Fruit fly (Drosophila melanogaster) whole organism: ENCODE results near the gene CG34057.
A peak's percentile ranks its signal among the peaks of the same experiment; 100 is the strongest.

ENCODE experiments used
- CG8478 ChIP-seq: fragments of >200 bp; optimal IDR thresholded peaks from 2 replicates; lab custom pipeline; 2018; ENCODE audit warnings: inconsistent platforms
- Dll ChIP-seq: fragments of >200 bp; optimal IDR thresholded peaks from 2 replicates; lab custom pipeline; 2017
- EcR ChIP-seq, 2 experiments: fragments of >200 bp; optimal IDR thresholded peaks; 2 replicates each; lab custom pipeline; 2017; ENCODE audit warnings: missing biosample characterization in 2 of 2, missing genetic modification characterization in 2 of 2, missing genetic modification reagents in 2 of 2
- pan ChIP-seq: fragments of >200 bp; optimal IDR thresholded peaks from 2 replicates; lab custom pipeline; 2017
- psq ChIP-seq: fragments of >200 bp; optimal IDR thresholded peaks from 2 replicates; lab custom pipeline; 2017
- usp ChIP-seq: fragments of >200 bp; optimal IDR thresholded peaks from 2 replicates; lab custom pipeline; 2017; ENCODE audit warnings: missing biosample characterization, missing genetic modification characterization, mixed read lengths

The CG34057 gene

dm6 chr3L:880851-881250 is 16.3 kb upstream of the CG34057 start:
- TF ChIP-seq EcR (GFP tag; optimal IDR thresholded peaks at IDR 0.05; lab: Kevin White, UChicago) (no peak), CG8478 (lab: Kevin White, UChicago) (no peak), usp (GFP tag; lab: Kevin White, UChicago) (no peak), Dll (peak; percentile 51), psq (lab: Kevin White, UChicago) (no peak), pan (no peak)

dm6 chr3L:881496-882235 is 15.5 kb upstream of the CG34057 start, which contains the start of gene CG13907:
CG13907 (minus strand) TSS chr3L:882013.
- TF ChIP-seq psq (lab: Kevin White, UChicago) (no peak), Dll (peak; percentile 78), usp (GFP tag; lab: Kevin White, UChicago) (no peak), CG8478 (lab: Kevin White, UChicago) (no peak), EcR (GFP tag; optimal IDR thresholded peaks at IDR 0.05; lab: Kevin White, UChicago) (no peak), pan (no peak)

DNA sequence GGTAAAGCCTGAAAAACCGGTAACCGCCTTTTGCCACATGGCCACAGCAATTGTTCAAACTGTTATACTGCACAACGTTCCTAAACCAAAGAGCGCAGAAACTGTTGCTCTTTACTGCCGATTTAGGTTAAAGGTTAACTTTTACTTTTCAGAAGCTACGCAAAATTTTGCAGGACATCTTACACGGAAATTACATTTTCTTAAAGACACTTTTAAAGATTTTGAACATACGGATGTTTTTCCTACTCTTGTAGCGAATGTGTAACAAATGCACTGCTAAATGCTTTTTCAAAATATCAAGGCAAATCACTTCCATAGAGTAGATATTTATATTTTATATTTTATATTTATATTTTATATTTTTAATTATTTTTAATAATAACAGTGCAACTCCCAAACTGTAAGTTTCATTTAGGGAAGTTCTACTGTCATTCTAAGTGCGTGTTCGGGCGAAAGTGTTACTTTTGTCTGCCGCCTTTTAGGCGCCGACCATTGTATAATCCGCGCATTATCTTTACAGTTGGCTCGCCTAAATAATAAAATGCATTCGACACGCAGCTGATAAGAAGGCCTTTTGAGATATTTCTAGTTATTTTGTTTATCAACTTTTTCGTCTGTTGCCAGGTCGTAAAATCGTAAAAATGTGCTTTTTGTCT is 14.8 kb upstream of the CG34057 start:
- no peak for TF ChIP-seq EcR (GFP tag; optimal IDR thresholded peaks at IDR 0.05; lab: Kevin White, UChicago)
- TF ChIP-seq Dll = no peak
- no peak for TF ChIP-seq psq (lab: Kevin White, UChicago)
- no peak for TF ChIP-seq pan
- no peak for TF ChIP-seq CG8478 (lab: Kevin White, UChicago)
- no peak for TF ChIP-seq usp (GFP tag; lab: Kevin White, UChicago)

- no peak for TF ChIP-seq EcR (GFP tag; optimal IDR thresholded peaks at IDR 0.05; lab: Kevin White, UChicago)
- TF ChIP-seq Dll = no peak
- no peak for TF ChIP-seq usp (GFP tag; lab: Kevin White, UChicago)
- TF ChIP-seq pan = no peak
- no peak for TF ChIP-seq CG8478 (lab: Kevin White, UChicago)
- no peak for TF ChIP-seq psq (lab: Kevin White, UChicago)
Measured at dm6 chr3L:882892-883255, 14.3 kb upstream of the CG34057 start.

dm6 chr3L:883786-884185 is 13.4 kb upstream of the CG34057 start:
- no peak for TF ChIP-seq psq (lab: Kevin White, UChicago)
- TF ChIP-seq Dll = no peak
- no peak for TF ChIP-seq CG8478 (lab: Kevin White, UChicago)
- no peak for TF ChIP-seq pan
- no peak for TF ChIP-seq EcR (GFP tag; optimal IDR thresholded peaks at IDR 0.05; lab: Kevin White, UChicago)
- TF ChIP-seq usp (GFP tag; lab: Kevin White, UChicago) = no peak

DNA sequence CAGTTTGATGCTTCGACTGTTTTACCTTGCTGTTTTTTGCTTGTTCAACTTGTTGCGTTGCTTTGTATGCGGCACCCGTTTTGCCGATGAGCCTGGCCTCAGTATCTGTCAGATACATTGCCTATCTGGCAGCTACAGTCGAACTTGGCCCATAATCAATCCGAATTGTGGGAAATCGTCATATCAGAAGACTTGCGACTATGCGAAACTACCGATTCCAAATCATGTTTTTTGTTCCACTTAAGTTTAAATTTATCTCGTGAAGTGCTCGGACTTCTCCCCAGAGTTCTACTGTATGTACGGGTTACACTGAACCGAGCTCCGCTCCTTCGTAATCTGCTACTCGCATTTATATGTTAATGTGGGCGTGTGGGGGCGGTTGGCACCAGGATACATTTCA is 12.9 kb upstream of the CG34057 start:
- TF ChIP-seq EcR (GFP tag; optimal IDR thresholded peaks at IDR 0.05; lab: Kevin White, UChicago) = no peak
- no peak for TF ChIP-seq CG8478 (lab: Kevin White, UChicago)
- TF ChIP-seq pan = no peak
- no peak for TF ChIP-seq usp (GFP tag; lab: Kevin White, UChicago)
- TF ChIP-seq psq (lab: Kevin White, UChicago) = no peak
- no peak for TF ChIP-seq Dll

- TF ChIP-seq CG8478 (lab: Kevin White, UChicago) (no peak), psq (lab: Kevin White, UChicago) (no peak), usp (GFP tag; lab: Kevin White, UChicago) (no peak), EcR (GFP tag; optimal IDR thresholded peaks at IDR 0.05; lab: Kevin White, UChicago) (no peak), pan (no peak), Dll (no peak)
Measured at dm6 chr3L:885006-885405, 12.2 kb upstream of the CG34057 start.

dm6 chr3L:885624-886257 is 11.4 kb upstream of the CG34057 start:
- TF ChIP-seq CG8478 (lab: Kevin White, UChicago) (no peak), psq (lab: Kevin White, UChicago) (no peak), Dll (no peak), pan (no peak), usp (GFP tag; lab: Kevin White, UChicago) (no peak), EcR (GFP tag; optimal IDR thresholded peaks at IDR 0.05; lab: Kevin White, UChicago) (no peak)

- TF ChIP-seq Dll (no peak), usp (GFP tag; lab: Kevin White, UChicago) (no peak), EcR (GFP tag; optimal IDR thresholded peaks at IDR 0.05; lab: Kevin White, UChicago) (no peak), psq (lab: Kevin White, UChicago) (no peak), pan (no peak), CG8478 (lab: Kevin White, UChicago) (no peak)
Measured at dm6 chr3L:887423-888097, 9.6 kb upstream of the CG34057 start.

- TF ChIP-seq pan (no peak), usp (GFP tag; lab: Kevin White, UChicago) (no peak), Dll (no peak), psq (lab: Kevin White, UChicago) (no peak), EcR (GFP tag; optimal IDR thresholded peaks at IDR 0.05; lab: Kevin White, UChicago) (no peak), CG8478 (lab: Kevin White, UChicago) (no peak)
Measured at dm6 chr3L:888372-888771, 8.8 kb upstream of the CG34057 start.

- peak; percentile 79 for TF ChIP-seq Dll
- no peak for TF ChIP-seq EcR (GFP tag; optimal IDR thresholded peaks at IDR 0.05; lab: Kevin White, UChicago)
Measured at dm6 chr3L:895314-895980, 1.7 kb upstream of the CG34057 start, which contains the start of gene CG34056. CG34056 (plus strand) TSS chr3L:895951.
